Worm (Caenorhabditis elegans) whole organism, L2 larva: ENCODE data around the gene ugt-56.
A peak's percentile ranks its signal among the peaks of the same experiment; 100 is the strongest.

ENCODE experiments used
- C34F6.9 ChIP-seq: fragments of 150-350 bp; optimal IDR thresholded peaks from 2 replicates; lab custom pipeline; 2014; ENCODE audit warnings: missing biosample characterization, missing genetic modification characterization
- R02D3.7 ChIP-seq: fragments of 150-350 bp; optimal IDR thresholded peaks from 2 replicates; lab custom pipeline; 2014; ENCODE audit warnings: missing biosample characterization, missing genetic modification characterization
- ZK546.5 ChIP-seq: sonication (generic microtip); optimal IDR thresholded peaks from 2 replicates; lab custom pipeline; 2017; ENCODE audit warnings: missing biosample characterization, missing genetic modification characterization
- alr-1 ChIP-seq: fragments of 150-350 bp; optimal IDR thresholded peaks from 2 replicates; lab custom pipeline; 2014; ENCODE audit warnings: missing biosample characterization, missing genetic modification characterization
- aly-2 ChIP-seq: fragments of 150-350 bp; optimal IDR thresholded peaks from 2 replicates; lab custom pipeline; 2014; ENCODE audit warnings: missing biosample characterization, missing genetic modification characterization
- ama-1 ChIP-seq: fragments of 150-350 bp; optimal IDR thresholded peaks from 2 replicates; lab custom pipeline; 2018; ENCODE audit warnings: inconsistent platforms
- blmp-1 ChIP-seq: sonication (generic microtip); optimal IDR thresholded peaks from 2 replicates; lab custom pipeline; 2017; ENCODE audit warnings: missing genetic modification characterization, mild to moderate bottlenecking, missing compliant biosample characterization, antibody characterized with exemption, moderate library complexity; ENCODE audit not compliant: insufficient read depth
- ceh-82 ChIP-seq: fragments of 150-350 bp; optimal IDR thresholded peaks from 2 replicates; lab custom pipeline; 2014; ENCODE audit warnings: missing biosample characterization, missing genetic modification characterization
- crh-2 ChIP-seq: sonication (generic microtip); optimal IDR thresholded peaks from 2 replicates; lab custom pipeline; 2017; ENCODE audit warnings: missing biosample characterization, missing genetic modification characterization
- dmd-4 ChIP-seq: sonication (generic microtip); optimal IDR thresholded peaks from 2 replicates; lab custom pipeline; 2017; ENCODE audit warnings: missing biosample characterization, missing genetic modification characterization
- elt-1 ChIP-seq: fragments of 150-350 bp; optimal IDR thresholded peaks from 2 replicates; lab custom pipeline; 2014; ENCODE audit warnings: missing biosample characterization, missing genetic modification characterization
- elt-3 ChIP-seq: sonication (generic microtip); optimal IDR thresholded peaks from 2 replicates; lab custom pipeline; 2017; ENCODE audit warnings: missing biosample characterization, missing genetic modification characterization
- fos-1 ChIP-seq: fragments of 150-350 bp; optimal IDR thresholded peaks from 2 replicates; lab custom pipeline; 2014; ENCODE audit warnings: missing biosample characterization, missing genetic modification characterization
- gmeb-1 ChIP-seq: fragments of 150-350 bp; optimal IDR thresholded peaks from 2 replicates; lab custom pipeline; 2014; ENCODE audit warnings: missing biosample characterization, missing genetic modification characterization
- lin-11 ChIP-seq: fragments of 150-350 bp; sonication (generic microtip); optimal IDR thresholded peaks from 2 replicates; lab custom pipeline; 2014; ENCODE audit warnings: missing biosample characterization, missing genetic modification characterization, inconsistent platforms, mixed read lengths
- lsy-2 ChIP-seq, 2 experiments: fragments of 150-350 bp in 1 of 2; sonication (generic microtip) in 1 of 2; optimal IDR thresholded peaks; 2 replicates each; lab custom pipeline; 2014 to 2017; ENCODE audit warnings: missing biosample characterization in 2 of 2, missing genetic modification characterization in 2 of 2
- mbf-1 ChIP-seq: sonication (generic microtip); optimal IDR thresholded peaks from 2 replicates; lab custom pipeline; 2017; ENCODE audit warnings: missing biosample characterization, missing genetic modification characterization
- nhr-10 ChIP-seq: sonication (generic microtip); optimal IDR thresholded peaks from 2 replicates; lab custom pipeline; 2017; ENCODE audit warnings: missing biosample characterization, missing genetic modification characterization
- nhr-11 ChIP-seq: fragments of 150-350 bp; optimal IDR thresholded peaks from 2 replicates; lab custom pipeline; 2014; ENCODE audit warnings: missing biosample characterization, missing genetic modification characterization
- nhr-12 ChIP-seq: fragments of 150-350 bp; optimal IDR thresholded peaks from 2 replicates; lab custom pipeline; 2014; ENCODE audit warnings: missing biosample characterization, missing genetic modification characterization
- nhr-21 ChIP-seq: fragments of 150-350 bp; optimal IDR thresholded peaks from 2 replicates; lab custom pipeline; 2014; ENCODE audit warnings: missing biosample characterization, missing genetic modification characterization
- nhr-23 ChIP-seq: fragments of 150-350 bp; optimal IDR thresholded peaks from 2 replicates; lab custom pipeline; 2014; ENCODE audit warnings: missing biosample characterization, missing genetic modification reagents, missing genetic modification characterization
- nhr-237 ChIP-seq: fragments of 150-350 bp; optimal IDR thresholded peaks from 2 replicates; lab custom pipeline; 2014; ENCODE audit warnings: missing biosample characterization, missing genetic modification characterization
- nhr-25 ChIP-seq: fragments of 150-350 bp; sonication (generic microtip); optimal IDR thresholded peaks from 3 replicates; lab custom pipeline; 2014; ENCODE audit warnings: missing biosample characterization, missing genetic modification characterization
- nhr-6 ChIP-seq: fragments of 150-350 bp; optimal IDR thresholded peaks from 2 replicates; lab custom pipeline; 2014; ENCODE audit warnings: missing biosample characterization, missing genetic modification characterization
- nhr-77 ChIP-seq: fragments of 150-350 bp; optimal IDR thresholded peaks from 2 replicates; lab custom pipeline; 2014; ENCODE audit warnings: missing biosample characterization, missing genetic modification characterization
- sem-4 ChIP-seq: fragments of 150-350 bp; optimal IDR thresholded peaks from 2 replicates; lab custom pipeline; 2014; ENCODE audit warnings: missing biosample characterization, missing genetic modification reagents, missing genetic modification characterization
- skn-1 ChIP-seq: sonication (generic microtip); optimal IDR thresholded peaks from 2 replicates; lab custom pipeline; 2017; ENCODE audit warnings: missing biosample characterization, missing genetic modification characterization
- sma-3 ChIP-seq: sonication (generic microtip); optimal IDR thresholded peaks from 2 replicates; lab custom pipeline; 2016; ENCODE audit warnings: missing genetic modification reagents, missing genetic modification characterization, missing compliant biosample characterization
- sma-9 ChIP-seq, 2 experiments: fragments of 150-350 bp in 1 of 2; sonication (generic microtip) in 1 of 2; optimal IDR thresholded peaks; 2 replicates each; lab custom pipeline; 2014 to 2016; ENCODE audit warnings: missing genetic modification characterization in 2 of 2, mild to moderate bottlenecking in 1 of 2, missing biosample characterization in 1 of 2, missing compliant biosample characterization in 1 of 2, missing genetic modification reagents in 1 of 2, moderate library complexity in 1 of 2
- snpc-4 ChIP-seq: fragments of 150-350 bp; optimal IDR thresholded peaks from 2 replicates; lab custom pipeline; 2014; ENCODE audit warnings: missing biosample characterization, missing genetic modification characterization
- unc-39 ChIP-seq: fragments of 150-350 bp; optimal IDR thresholded peaks from 2 replicates; lab custom pipeline; 2014; ENCODE audit warnings: missing biosample characterization, missing genetic modification characterization
- zag-1 ChIP-seq: fragments of 150-350 bp; optimal IDR thresholded peaks from 2 replicates; lab custom pipeline; 2014; ENCODE audit warnings: missing biosample characterization, missing genetic modification characterization
- ztf-1 ChIP-seq: fragments of 200-800 bp; sonication (Bioruptor generic); conservative IDR thresholded peaks from 2 replicates; pipeline ENCODE4 v1.3.6; 2022; ENCODE audit warnings: missing genetic modification characterization, missing compliant biosample characterization
- ztf-11 ChIP-seq: sonication (generic microtip); optimal IDR thresholded peaks from 2 replicates; lab custom pipeline; 2017; ENCODE audit warnings: missing biosample characterization, missing genetic modification characterization
- ztf-4 ChIP-seq: fragments of 150-350 bp; optimal IDR thresholded peaks from 2 replicates; lab custom pipeline; 2014; ENCODE audit warnings: missing biosample characterization, missing genetic modification characterization

The ugt-56 gene

DNA sequence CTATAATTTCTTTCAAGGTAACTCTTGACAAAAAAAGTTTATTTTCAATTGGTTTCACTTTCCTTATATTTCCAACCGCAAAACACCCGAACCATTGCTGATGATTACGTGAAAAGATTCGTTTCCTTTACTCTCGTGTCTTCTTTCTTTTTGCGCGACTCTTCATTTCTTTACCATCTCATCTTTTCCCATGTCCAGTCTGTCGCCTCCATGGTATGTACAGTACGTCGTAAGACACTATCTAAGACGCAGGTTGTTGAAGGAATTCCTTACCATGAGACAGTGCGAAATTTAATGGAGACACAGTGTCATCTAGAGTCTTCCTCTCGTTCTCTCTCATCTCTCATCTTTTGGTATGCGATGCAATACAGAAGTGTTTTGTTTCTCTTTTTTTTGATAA is 41.4 kb downstream of the ugt-56 start (continued):
- TF ChIP-seq nhr-77 (tag; lab: Kevin White, UChicago) (no peak), C34F6.9 (peak; percentile 54), nhr-10 (no peak), ztf-4 (no peak), ztf-1 (GFP tag; lab: Robert Waterston, UW) (no peak), lsy-2 (tag; optimal IDR thresholded peaks at IDR 0.05; lab: Kevin White, UChicago) (peak in 1 of 2 experiments; percentile 60), nhr-11 (no peak), ceh-82 (tag; lab: Kevin White, UChicago) (no peak), nhr-12 (tag; lab: Kevin White, UChicago) (no peak), dmd-4 (no peak), R02D3.7 (no peak), nhr-237 (tag; lab: Kevin White, UChicago) (no peak), lin-11 (tag; lab: Kevin White, UChicago) (no peak), sem-4 (tag; lab: Kevin White, UChicago) (peak; percentile 64), nhr-6 (no peak), nhr-23 (no peak), ztf-11 (no peak), blmp-1 (tag; lab: Kevin White, UChicago) (peak; percentile 84), mbf-1 (no peak)
- TF ChIP-seq, all 48 proteins: peak for 16

DNA sequence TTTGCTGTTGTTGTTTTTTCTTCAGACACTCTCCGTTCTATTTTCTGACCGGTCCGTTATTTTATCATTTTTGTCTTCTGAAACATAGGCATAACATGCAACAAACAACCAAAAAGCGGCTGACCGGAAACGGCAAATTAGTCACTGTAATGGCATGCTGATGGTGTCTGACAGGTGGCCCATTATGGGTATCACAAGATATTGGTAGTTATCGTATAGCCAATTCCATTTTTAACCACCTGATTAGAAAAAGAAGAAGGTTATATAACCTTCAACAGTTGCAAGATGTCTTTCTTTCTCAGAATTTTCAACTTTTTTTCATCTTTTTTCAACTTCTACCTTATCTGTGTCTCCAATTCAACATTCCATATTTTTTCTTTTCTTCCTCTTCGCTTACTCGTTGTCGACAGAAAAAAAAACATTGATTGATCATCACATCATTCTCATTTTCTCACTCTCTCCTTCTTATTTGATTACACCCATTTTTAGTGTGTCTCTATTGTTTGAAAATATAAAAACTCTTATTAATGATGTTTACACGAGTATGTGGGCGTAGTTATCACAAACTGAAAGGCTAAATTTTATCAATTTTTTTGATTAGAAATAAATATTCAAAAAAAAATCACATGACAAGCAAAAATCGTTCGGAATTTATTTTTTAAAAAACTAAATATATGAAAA is 42.1 kb downstream of the ugt-56 start:
- TF ChIP-seq lin-11 (tag; lab: Kevin White, UChicago) (no peak), nhr-21 (tag; lab: Kevin White, UChicago) (peak; percentile 15), nhr-23 (no peak), mbf-1 (no peak), crh-2 (tag; lab: Kevin White, UChicago) (peak; percentile 6), gmeb-1 (tag; lab: Kevin White, UChicago) (no peak), zag-1 (tag; lab: Kevin White, UChicago) (no peak), sem-4 (tag; lab: Kevin White, UChicago) (no peak), sma-3 (peak; percentile 37), unc-39 (tag; lab: Kevin White, UChicago) (no peak), sma-9 (GFP tag; optimal IDR thresholded peaks at IDR 0.05; lab: Kevin White, UChicago) (no peak), sma-9 (tag; optimal IDR thresholded peaks at IDR 0.05; lab: Kevin White, UChicago) (no peak), skn-1 (tag; lab: Kevin White, UChicago) (no peak), nhr-25 (peak; percentile 69), R02D3.7 (no peak), aly-2 (tag; lab: Kevin White, UChicago) (no peak), nhr-11 (no peak), elt-1 (no peak), ztf-1 (GFP tag; lab: Robert Waterston, UW) (no peak), ama-1 (lab: Kevin White, UChicago) (peak; percentile 15)
- TF ChIP-seq, all 48 proteins: peak for 5

DNA sequence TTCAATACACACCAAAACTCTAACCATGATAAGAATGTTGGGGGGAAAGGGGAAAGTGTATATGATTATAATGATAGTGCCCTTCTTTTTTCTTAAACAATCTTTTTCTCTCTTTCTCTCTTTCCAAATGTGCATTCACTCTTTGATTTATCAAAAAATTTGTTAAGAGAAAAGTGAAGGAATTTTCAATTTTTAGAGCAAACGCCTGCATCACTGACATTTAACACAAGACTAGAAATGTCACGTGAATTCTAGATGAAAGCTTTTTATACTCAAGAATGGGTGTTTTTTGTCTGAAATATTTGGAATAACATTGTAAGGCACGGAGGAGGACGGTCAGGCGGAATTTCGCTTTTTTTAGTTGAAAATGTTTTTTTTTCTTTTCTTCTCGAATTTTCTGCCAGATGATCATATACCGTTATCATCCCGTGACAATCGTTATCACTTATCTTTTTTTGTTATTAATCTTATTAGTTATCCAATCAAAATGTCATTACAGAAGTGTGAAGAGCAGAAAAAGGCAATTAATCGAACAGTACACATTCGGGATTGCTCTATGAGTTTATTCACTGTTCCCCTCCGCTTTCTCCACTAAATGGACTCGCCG is 43.3 kb downstream of the ugt-56 start, which contains the start of the genes frm-7 and F55C5.17:
Gene frm-7, plus strand, starts transcription at position 500 of the 607 bp plus-strand sequence.
Gene F55C5.17, plus strand, starts transcription at position 557 of the 607 bp plus-strand sequence.
- TF ChIP-seq elt-3 (tag; lab: Kevin White, UChicago) (no peak), fos-1 (peak; percentile 49), unc-39 (tag; lab: Kevin White, UChicago) (no peak), skn-1 (tag; lab: Kevin White, UChicago) (no peak), sma-3 (peak; percentile 13), R02D3.7 (no peak), snpc-4 (tag; lab: Kevin White, UChicago) (no peak), nhr-237 (tag; lab: Kevin White, UChicago) (no peak), ZK546.5 (tag; lab: Kevin White, UChicago) (no peak), ztf-1 (GFP tag; lab: Robert Waterston, UW) (no peak), nhr-10 (no peak), alr-1 (tag; lab: Kevin White, UChicago) (no peak), dmd-4 (no peak), crh-2 (tag; lab: Kevin White, UChicago) (peak; percentile 31)
- TF ChIP-seq, all 48 proteins: peak for 3
